Worm (Caenorhabditis elegans): ENCODE data around the gene ugt-40.

ce11 chrV:7140368-7140767 is 1.4 kb downstream of the ugt-40 start:
- TF ChIP-seq tbx-37 (GFP tag; conservative IDR thresholded peaks at IDR 0.05): no peak
- no peak for TF ChIP-seq flt-1 (GFP tag; IDR thresholded peaks at IDR 0.05)
- TF ChIP-seq ama-1 (optimal IDR thresholded peaks at IDR 0.05): no peak
- TF ChIP-seq sea-1 (GFP tag; conservative IDR thresholded peaks at IDR 0.05): no peak
- TF ChIP-seq F13C5.2 (tag; optimal IDR thresholded peaks at IDR 0.05): no peak
- TF ChIP-seq tra-4 (tag; optimal IDR thresholded peaks at IDR 0.05): no peak
- TF ChIP-seq hmg-4 (GFP tag; optimal IDR thresholded peaks at IDR 0.05): no peak
- TF ChIP-seq pes-1 (GFP tag; IDR thresholded peaks at IDR 0.05): no peak
- TF ChIP-seq B0310.2 (tag; optimal IDR thresholded peaks at IDR 0.05): no peak
- TF ChIP-seq hnd-1 (tag; optimal IDR thresholded peaks at IDR 0.05): no peak

All from whole organism, early embryonic.